Worm (Caenorhabditis elegans): ENCODE results near the gene mcu-1.

DNA sequence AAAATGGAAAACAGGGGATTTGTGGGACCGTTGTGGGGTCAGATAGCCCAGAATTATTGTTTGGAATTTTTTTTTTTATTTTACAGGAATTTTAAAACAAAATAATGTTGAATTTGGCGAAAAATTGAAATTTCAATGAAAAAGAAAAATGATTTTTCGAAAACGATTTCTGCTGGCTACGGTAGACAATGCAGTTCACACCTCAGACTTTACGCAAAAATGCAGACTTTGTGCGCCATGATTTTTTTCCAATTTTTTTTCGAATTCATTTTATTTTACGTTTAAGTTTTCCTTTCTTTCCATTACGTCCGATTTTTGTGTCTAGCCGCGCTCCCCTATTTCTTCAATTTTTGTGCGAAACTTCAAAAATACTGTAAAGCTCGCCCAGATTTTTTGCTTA, 878 bp upstream of the mcu-1 start:
- no peak for TF ChIP-seq lin-35 (GFP tag; optimal IDR thresholded peaks at IDR 0.05)
- TF ChIP-seq elt-3 (tag; optimal IDR thresholded peaks at IDR 0.05) = no peak
- TF ChIP-seq aha-1 (tag; optimal IDR thresholded peaks at IDR 0.05) = no peak
- no peak for TF ChIP-seq swsn-7 (tag; optimal IDR thresholded peaks at IDR 0.05)
- no peak for TF ChIP-seq unc-62 (GFP tag; optimal IDR thresholded peaks at IDR 0.05)
- TF ChIP-seq snpc-4 (tag; optimal IDR thresholded peaks at IDR 0.05) = no peak
- TF ChIP-seq ceh-8 (GFP tag; optimal IDR thresholded peaks at IDR 0.05) = no peak
- TF ChIP-seq grh-1 (GFP tag; IDR thresholded peaks at IDR 0.05) = no peak
